In genomic region chrIV:1239686-1240085, ce11 we compare ENCODE assay signal across 3 worm cellular contexts.
TF ChIP-seq lines count a peak whose summit lies in the region.

Gene F38A1.8, minus strand, starts transcription at chrIV:1239852.

TF ChIP-seq in whole organism, L1 larva, 84 proteins besides CTCF, POLR2A, EP300 and RAD21 (continued from another document and continues in another):
- TF ChIP-seq nhr-84 (tag; optimal IDR thresholded peaks at IDR 0.05; lab: Kevin White, UChicago), result no peak
- peak; percentile 73 for TF ChIP-seq mep-1 (tag; optimal IDR thresholded peaks at IDR 0.05; lab: Kevin White, UChicago)
- no peak for TF ChIP-seq mab-9 (GFP tag; IDR thresholded peaks at IDR 0.05; lab: Robert Waterston, UW)
- peak; percentile 46 for TF ChIP-seq C16A3.4 (tag; optimal IDR thresholded peaks at IDR 0.05; lab: Kevin White, UChicago)
- no peak for TF ChIP-seq pag-3 (tag; optimal IDR thresholded peaks at IDR 0.05; lab: Kevin White, UChicago; ENCODE audit: borderline replicate concordance, insufficient read depth)
- peak; percentile 46; the same call in 1 of the 2 replicates for TF ChIP-seq grh-1 (GFP tag; IDR thresholded peaks at IDR 0.05; lab: Robert Waterston, UW)
- peak; percentile 42 for TF ChIP-seq unc-130 (tag; optimal IDR thresholded peaks at IDR 0.05; lab: Kevin White, UChicago)
- peak; percentile 25 for TF ChIP-seq irx-1 (tag; optimal IDR thresholded peaks at IDR 0.05; lab: Kevin White, UChicago)
- TF ChIP-seq fkh-8 (tag; optimal IDR thresholded peaks at IDR 0.05; lab: Kevin White, UChicago), result no peak
- peak; percentile 24; the same call in 1 of the 2 replicates for TF ChIP-seq isw-1 (GFP tag; IDR thresholded peaks at IDR 0.05; lab: Robert Waterston, UW)
- TF ChIP-seq lin-15B (tag; optimal IDR thresholded peaks at IDR 0.05; lab: Kevin White, UChicago), result peak; percentile 69
- TF ChIP-seq dpl-1 (GFP tag; optimal IDR thresholded peaks at IDR 0.05; lab: Kevin White, UChicago), result peak; percentile 91 to 95 (median 94)
- TF ChIP-seq xbp-1 (tag; optimal IDR thresholded peaks at IDR 0.05; lab: Kevin White, UChicago), result peak; percentile 50
- peak; percentile 39 for TF ChIP-seq lin-13 (GFP tag; optimal IDR thresholded peaks at IDR 0.05; lab: Kevin White, UChicago)
- no peak for TF ChIP-seq ceh-90 (tag; optimal IDR thresholded peaks at IDR 0.05; lab: Kevin White, UChicago)
- peak; percentile 61 for TF ChIP-seq tbx-2 (tag; optimal IDR thresholded peaks at IDR 0.05; lab: Kevin White, UChicago)
- no peak for TF ChIP-seq zag-1 (tag; optimal IDR thresholded peaks at IDR 0.05; lab: Kevin White, UChicago)
- TF ChIP-seq nhr-47 (tag; optimal IDR thresholded peaks at IDR 0.05; lab: Kevin White, UChicago), result no peak
- peak; percentile 9 for TF ChIP-seq fos-1 (tag; optimal IDR thresholded peaks at IDR 0.05; lab: Kevin White, UChicago)
- TF ChIP-seq lsy-2 (tag; optimal IDR thresholded peaks at IDR 0.05; lab: Kevin White, UChicago), result peak; percentile 78 to 84
- no peak for TF ChIP-seq ceh-8 (GFP tag; optimal IDR thresholded peaks at IDR 0.05; lab: Kevin White, UChicago)
- peak in 2 of 6 experiments; percentile 12 to 66 for TF ChIP-seq elt-3 (tag; optimal IDR thresholded peaks at IDR 0.05; lab: Kevin White, UChicago)
- no peak for TF ChIP-seq hlh-17 (GFP tag; optimal IDR thresholded peaks at IDR 0.05; lab: Kevin White, UChicago; ENCODE audit: borderline replicate concordance)
- TF ChIP-seq nhr-90 (tag; optimal IDR thresholded peaks at IDR 0.05; lab: Kevin White, UChicago; ENCODE audit: poor library complexity), result peak; percentile 40
- peak in 1 of 2 experiments; percentile 81 for TF ChIP-seq mdl-1 (tag; optimal IDR thresholded peaks at IDR 0.05; lab: Kevin White, UChicago)
- TF ChIP-seq lin-14 (GFP tag; optimal IDR thresholded peaks at IDR 0.05; lab: Kevin White, UChicago), result no peak
- TF ChIP-seq rnt-1 (tag; optimal IDR thresholded peaks at IDR 0.05; lab: Kevin White, UChicago), result peak; percentile 77
- TF ChIP-seq snpc-4 (tag; optimal IDR thresholded peaks at IDR 0.05; lab: Kevin White, UChicago), result no peak
- TF ChIP-seq nhr-85 (tag; lab: Kevin White, UChicago), result peak; percentile 69
- TF ChIP-seq ztf-4 (tag; optimal IDR thresholded peaks at IDR 0.05; lab: Kevin White, UChicago), result no peak
- TF ChIP-seq efl-1 (optimal IDR thresholded peaks at IDR 0.05; lab: Kevin White, UChicago), result peak; percentile 94 to 98
- TF ChIP-seq efl-1 (GFP tag; optimal IDR thresholded peaks at IDR 0.05 in 1 of 2; lab: Kevin White, UChicago), result peak; percentile 95 to 99
- TF ChIP-seq efl-3 (GFP tag; optimal IDR thresholded peaks at IDR 0.05; lab: Kevin White, UChicago), result no peak
- peak; percentile 36 to 61 (median 42) for TF ChIP-seq ceh-82 (tag; optimal IDR thresholded peaks at IDR 0.05; lab: Kevin White, UChicago)
- peak; percentile 91 to 96 for TF ChIP-seq lin-35 (GFP tag; optimal IDR thresholded peaks at IDR 0.05; lab: Kevin White, UChicago)
- TF ChIP-seq alr-1 (tag; optimal IDR thresholded peaks at IDR 0.05; lab: Kevin White, UChicago; ENCODE audit: borderline replicate concordance), result no peak
- no peak for TF ChIP-seq nhr-28 (tag; optimal IDR thresholded peaks at IDR 0.05; lab: Kevin White, UChicago)
- peak; percentile 93 for TF ChIP-seq F16B12.6 (tag; optimal IDR thresholded peaks at IDR 0.05; lab: Kevin White, UChicago)
- TF ChIP-seq C04F5.9 (tag; optimal IDR thresholded peaks at IDR 0.05; lab: Kevin White, UChicago), result peak; percentile 24
- TF ChIP-seq skn-1 (tag; optimal IDR thresholded peaks at IDR 0.05; lab: Kevin White, UChicago), result peak; percentile 36
- no peak for TF ChIP-seq aha-1 (tag; optimal IDR thresholded peaks at IDR 0.05; lab: Kevin White, UChicago)
- peak; percentile 27 for TF ChIP-seq jun-1 (tag; optimal IDR thresholded peaks at IDR 0.05; lab: Kevin White, UChicago)
- TF ChIP-seq sptf-1 (tag; optimal IDR thresholded peaks at IDR 0.05; lab: Kevin White, UChicago), result no peak

TF ChIP-seq in whole organism, L2 larva, 48 proteins besides CTCF, POLR2A, EP300 and RAD21 (continued from another document):
- peak; percentile 93 for TF ChIP-seq gmeb-1 (tag; optimal IDR thresholded peaks at IDR 0.05; lab: Kevin White, UChicago)
- TF ChIP-seq nhr-129 (tag; optimal IDR thresholded peaks at IDR 0.05; lab: Kevin White, UChicago), result peak; percentile 65
- peak in 1 of 2 experiments; percentile 27 for TF ChIP-seq mdl-1 (tag; optimal IDR thresholded peaks at IDR 0.05; lab: Kevin White, UChicago)
- TF ChIP-seq sma-9 (GFP tag; optimal IDR thresholded peaks at IDR 0.05; lab: Kevin White, UChicago), result peak; percentile 37
- no peak for TF ChIP-seq sma-9 (tag; optimal IDR thresholded peaks at IDR 0.05; lab: Kevin White, UChicago)
- TF ChIP-seq nhr-10 (tag; optimal IDR thresholded peaks at IDR 0.05; lab: Kevin White, UChicago), result no peak
- peak; percentile 78 for TF ChIP-seq unc-55 (GFP tag; optimal IDR thresholded peaks at IDR 0.05; lab: Kevin White, UChicago)
- TF ChIP-seq nhr-12 (tag; optimal IDR thresholded peaks at IDR 0.05; lab: Kevin White, UChicago), result no peak
- TF ChIP-seq fos-1 (tag; optimal IDR thresholded peaks at IDR 0.05; lab: Kevin White, UChicago), result peak; percentile 3
- TF ChIP-seq crh-2 (tag; optimal IDR thresholded peaks at IDR 0.05; lab: Kevin White, UChicago), result peak; percentile 82
- TF ChIP-seq nhr-237 (tag; optimal IDR thresholded peaks at IDR 0.05; lab: Kevin White, UChicago), result no peak
- no peak for TF ChIP-seq zag-1 (tag; optimal IDR thresholded peaks at IDR 0.05; lab: Kevin White, UChicago)
- no peak for TF ChIP-seq egl-27 (tag; optimal IDR thresholded peaks at IDR 0.05; lab: Kevin White, UChicago)
- no peak for TF ChIP-seq ZK546.5 (tag; optimal IDR thresholded peaks at IDR 0.05; lab: Kevin White, UChicago)
- no peak for TF ChIP-seq nhr-6 (tag; optimal IDR thresholded peaks at IDR 0.05; lab: Kevin White, UChicago)
- no peak for TF ChIP-seq ztf-1 (GFP tag; conservative IDR thresholded peaks at IDR 0.05; lab: Robert Waterston, UW)

TF ChIP-seq in whole organism, L4 larva, 104 proteins besides CTCF, POLR2A, EP300 and RAD21 (continued from another document):
- TF ChIP-seq dpl-1 (GFP tag; optimal IDR thresholded peaks at IDR 0.05; lab: Kevin White, UChicago), result peak; percentile 90
- TF ChIP-seq vab-7 (GFP tag; IDR thresholded peaks at IDR 0.05; lab: Robert Waterston, UW), result no peak
- peak; percentile 38 for TF ChIP-seq dve-1 (tag; optimal IDR thresholded peaks at IDR 0.05; lab: Kevin White, UChicago; ENCODE audit: insufficient read depth)
- no peak for TF ChIP-seq lir-3 (tag; optimal IDR thresholded peaks at IDR 0.05; lab: Kevin White, UChicago)
- no peak for TF ChIP-seq nhr-28 (tag; optimal IDR thresholded peaks at IDR 0.05; lab: Kevin White, UChicago)
- TF ChIP-seq mes-2 (tag; optimal IDR thresholded peaks at IDR 0.05; lab: Kevin White, UChicago; ENCODE audit: poor library complexity, severe bottlenecking), result peak; percentile 74
- TF ChIP-seq spr-3 (GFP tag; optimal IDR thresholded peaks at IDR 0.05; lab: Kevin White, UChicago), result no peak
- no peak for TF ChIP-seq lim-7 (GFP tag; IDR thresholded peaks at IDR 0.05; lab: Robert Waterston, UW)
- no peak for TF ChIP-seq hif-1 (tag; optimal IDR thresholded peaks at IDR 0.05; lab: Kevin White, UChicago)
- no peak for TF ChIP-seq Y105C5A.15 (GFP tag; IDR thresholded peaks at IDR 0.05; lab: Robert Waterston, UW)
- TF ChIP-seq spr-1 (tag; optimal IDR thresholded peaks at IDR 0.05; lab: Kevin White, UChicago), result no peak
- no peak for TF ChIP-seq dmd-8 (GFP tag; IDR thresholded peaks at IDR 0.05; lab: Robert Waterston, UW)
- TF ChIP-seq madf-5 (GFP tag; IDR thresholded peaks at IDR 0.05; lab: Robert Waterston, UW), result no peak
- no peak for TF ChIP-seq R02D3.7 (tag; optimal IDR thresholded peaks at IDR 0.05; lab: Kevin White, UChicago)
- TF ChIP-seq nhr-48 (tag; optimal IDR thresholded peaks at IDR 0.05; lab: Kevin White, UChicago), result no peak
- TF ChIP-seq hlh-30 (tag; optimal IDR thresholded peaks at IDR 0.05; lab: Kevin White, UChicago; ENCODE audit: insufficient read depth), result peak; percentile 80
- TF ChIP-seq duxl-1 (tag; optimal IDR thresholded peaks at IDR 0.05; lab: Kevin White, UChicago; ENCODE audit: poor library complexity), result no peak
- no peak for TF ChIP-seq ceh-82 (tag; optimal IDR thresholded peaks at IDR 0.05; lab: Kevin White, UChicago)
- no peak for TF ChIP-seq lin-15B (tag; optimal IDR thresholded peaks at IDR 0.05; lab: Kevin White, UChicago)
- no peak for TF ChIP-seq nhr-237 (tag; optimal IDR thresholded peaks at IDR 0.05; lab: Kevin White, UChicago)
- TF ChIP-seq nhr-6 (tag; optimal IDR thresholded peaks at IDR 0.05; lab: Kevin White, UChicago), result peak; percentile 22
- TF ChIP-seq pqm-1 (tag; optimal IDR thresholded peaks at IDR 0.05; lab: Kevin White, UChicago), result no peak
- TF ChIP-seq hlh-11 (tag; optimal IDR thresholded peaks at IDR 0.05; lab: Kevin White, UChicago), result peak; percentile 42
- TF ChIP-seq lin-29 (GFP tag; IDR thresholded peaks at IDR 0.05; lab: Robert Waterston, UW), result no peak
- no peak for TF ChIP-seq F44E2.7 (GFP tag; IDR thresholded peaks at IDR 0.05; lab: Robert Waterston, UW)
- TF ChIP-seq set-16 (GFP tag; IDR thresholded peaks at IDR 0.05; lab: Robert Waterston, UW), result no peak
- TF ChIP-seq ceh-20 (GFP tag; IDR thresholded peaks at IDR 0.05; lab: Robert Waterston, UW), result no peak
- TF ChIP-seq hmg-1.1 (GFP tag; IDR thresholded peaks at IDR 0.05; lab: Robert Waterston, UW), result 0 out of 2 replicates have a peak, but pooled peaks have one; percentile 30
- TF ChIP-seq aha-1 (tag; lab: Kevin White, UChicago), result no peak
- no peak for TF ChIP-seq lin-1 (GFP tag; IDR thresholded peaks at IDR 0.05; lab: Robert Waterston, UW)
